Fruit fly (Drosophila melanogaster): Measurements from ENCODE around the gene CG15362.

Gene CG15362

dm6 chr2L:1959420-1959819, 21.6 kb upstream of the CG15362 start:
- TF ChIP-seq CG15710 (tag; optimal IDR thresholded peaks at IDR 0.05) = peak; percentile 9
- no peak for TF ChIP-seq CG9948 (tag; optimal IDR thresholded peaks at IDR 0.05)
- TF ChIP-seq CG10348 (GFP tag; IDR thresholded peaks at IDR 0.05) = no peak
- peak; percentile 18 for TF ChIP-seq CG8159 (tag; optimal IDR thresholded peaks at IDR 0.05)
- TF ChIP-seq CG12605 (GFP tag; IDR thresholded peaks at IDR 0.05) = no peak

- TF ChIP-seq CG15710 (tag; optimal IDR thresholded peaks at IDR 0.05) = no peak
- TF ChIP-seq CG8159 (tag; optimal IDR thresholded peaks at IDR 0.05) = peak; percentile 11
These were observed 20.9 kb upstream of the CG15362 start for dm6 chr2L:1960056-1960455.

dm6 chr2L:1961932-1962496, 19.0 kb upstream of the CG15362 start:
- TF ChIP-seq CG4496 (GFP tag; IDR thresholded peaks at IDR 0.05) = no peak
- no peak for TF ChIP-seq CG32121 (GFP tag; IDR thresholded peaks at IDR 0.05)
- no peak for TF ChIP-seq CG9948 (tag; optimal IDR thresholded peaks at IDR 0.05)
- no peak for TF ChIP-seq Pif1A (GFP tag; optimal IDR thresholded peaks at IDR 0.05)
- no peak for TF ChIP-seq fd96Ca (GFP tag; IDR thresholded peaks at IDR 0.05)
- TF ChIP-seq EcR (GFP tag; optimal IDR thresholded peaks at IDR 0.05) = no peak

dm6 chr2L:1967301-1967700, 13.7 kb upstream of the CG15362 start:
- TF ChIP-seq fd96Ca (GFP tag; IDR thresholded peaks at IDR 0.05) (no peak), CG13204 (GFP tag; optimal IDR thresholded peaks at IDR 0.05) (no peak), CG15710 (tag; optimal IDR thresholded peaks at IDR 0.05) (no peak), CG9948 (tag; optimal IDR thresholded peaks at IDR 0.05) (no peak), CG8301 (tag; optimal IDR thresholded peaks at IDR 0.05) (no peak), Snoo (tag; optimal IDR thresholded peaks at IDR 0.05) (no peak), rn (GFP tag; IDR thresholded peaks at IDR 0.05) (no peak), gl (tag; optimal IDR thresholded peaks at IDR 0.05) (no peak), EcR (GFP tag; optimal IDR thresholded peaks at IDR 0.05) (no peak), Pif1B (GFP tag; optimal IDR thresholded peaks at IDR 0.05) (no peak), CG14655 (GFP tag; optimal IDR thresholded peaks at IDR 0.05) (no peak), D1 (tag; optimal IDR thresholded peaks at IDR 0.05) (no peak), CG8159 (tag; optimal IDR thresholded peaks at IDR 0.05) (no peak), CG4496 (GFP tag; IDR thresholded peaks at IDR 0.05) (no peak), Pif1A (GFP tag; optimal IDR thresholded peaks at IDR 0.05) (no peak)

- TF ChIP-seq CG17806 (tag; optimal IDR thresholded peaks at IDR 0.05) (no peak), CG9948 (tag; optimal IDR thresholded peaks at IDR 0.05) (no peak), D1 (tag; optimal IDR thresholded peaks at IDR 0.05) (no peak), Pif1B (GFP tag; optimal IDR thresholded peaks at IDR 0.05) (no peak), CG8301 (tag; optimal IDR thresholded peaks at IDR 0.05) (no peak), CG34367 (tag; optimal IDR thresholded peaks at IDR 0.05) (no peak), Pif1A (GFP tag; optimal IDR thresholded peaks at IDR 0.05) (no peak), Snoo (tag; optimal IDR thresholded peaks at IDR 0.05) (no peak), gl (tag; optimal IDR thresholded peaks at IDR 0.05) (no peak), CG10348 (GFP tag; IDR thresholded peaks at IDR 0.05) (no peak), CG8159 (tag; optimal IDR thresholded peaks at IDR 0.05) (no peak), CG12605 (GFP tag; IDR thresholded peaks at IDR 0.05) (no peak), fd96Ca (GFP tag; IDR thresholded peaks at IDR 0.05) (no peak), CG15710 (tag; optimal IDR thresholded peaks at IDR 0.05) (no peak), CG32121 (GFP tag; IDR thresholded peaks at IDR 0.05) (no peak), rn (GFP tag; IDR thresholded peaks at IDR 0.05) (no peak)
These were observed 13.1 kb upstream of the CG15362 start for dm6 chr2L:1967861-1968260.

dm6 chr2L:1970312-1970929, 10.6 kb upstream of the CG15362 start, which contains the start of gene erm:
Gene erm, minus strand, starts transcription at chr2L:1970362.
- TF ChIP-seq rn (GFP tag; IDR thresholded peaks at IDR 0.05) (peak; percentile 19; the same call in 1 of the 2 replicates), CG13204 (GFP tag; optimal IDR thresholded peaks at IDR 0.05) (peak; percentile 23), EcR (GFP tag; optimal IDR thresholded peaks at IDR 0.05) (no peak), CG32121 (GFP tag; IDR thresholded peaks at IDR 0.05) (no peak), CG17806 (tag; optimal IDR thresholded peaks at IDR 0.05) (no peak), Snoo (tag; optimal IDR thresholded peaks at IDR 0.05) (no peak), CG10348 (GFP tag; IDR thresholded peaks at IDR 0.05) (no peak), Pif1A (GFP tag; optimal IDR thresholded peaks at IDR 0.05) (no peak), CG15710 (tag; optimal IDR thresholded peaks at IDR 0.05) (no peak)

- TF ChIP-seq CG14655 (GFP tag; optimal IDR thresholded peaks at IDR 0.05) (no peak), CG8159 (tag; optimal IDR thresholded peaks at IDR 0.05) (peak; percentile 5), CG10348 (GFP tag; IDR thresholded peaks at IDR 0.05) (no peak)
These were observed 8.4 kb upstream of the CG15362 start for dm6 chr2L:1972450-1973119.

All from whole organism, pupa.